Fruit fly (Drosophila melanogaster) whole organism, embryonic: Measurements from ENCODE around the gene COX7B.

Experiments
- Atf-2 ChIP-seq: fragments of 200-800 bp; sonication (Bioruptor generic); optimal IDR thresholded peaks from 2 replicates; lab custom pipeline; 2016; ENCODE audit warnings: missing biosample characterization, missing genetic modification characterization
- Atf3 ChIP-seq: fragments of 200-800 bp; sonication (Bioruptor generic); optimal IDR thresholded peaks from 3 replicates; lab custom pipeline; 2016; ENCODE audit warnings: missing biosample characterization, missing genetic modification characterization
- CG10267 ChIP-seq: fragments of 200-800 bp; sonication (Bioruptor generic); optimal IDR thresholded peaks from 2 replicates; lab custom pipeline; 2018; ENCODE audit warnings: missing biosample characterization, mild to moderate bottlenecking, missing genetic modification characterization, moderate library complexity
- CG11093 ChIP-seq: fragments of 200-800 bp; sonication (Bioruptor generic); IDR thresholded peaks from 3 replicates; pipeline ENCODE4 v1.3.6; 2022; ENCODE audit warnings: missing biosample characterization, missing genetic modification characterization
- CG12071 ChIP-seq: fragments of 200-800 bp; sonication (Bioruptor generic); optimal IDR thresholded peaks from 3 replicates; lab custom pipeline; 2018; ENCODE audit warnings: missing biosample characterization, mild to moderate bottlenecking, missing genetic modification characterization
- CG13296 ChIP-seq: fragments of 200-800 bp; sonication (Bioruptor generic); optimal IDR thresholded peaks from 3 replicates; lab custom pipeline; 2018; ENCODE audit warnings: missing biosample characterization, mild to moderate bottlenecking, missing genetic modification characterization
- CG15011 ChIP-seq: fragments of 200-800 bp; sonication (Bioruptor generic); optimal IDR thresholded peaks from 3 replicates; lab custom pipeline; 2018; ENCODE audit warnings: missing biosample characterization, mild to moderate bottlenecking, missing genetic modification characterization
- CG15601 ChIP-seq: fragments of 200-800 bp; sonication (Bioruptor generic); optimal IDR thresholded peaks from 3 replicates; lab custom pipeline; 2019; ENCODE audit warnings: missing biosample characterization, mild to moderate bottlenecking, missing genetic modification characterization, moderate library complexity
- CG1647 ChIP-seq: fragments of 200-800 bp; sonication (Bioruptor generic); optimal IDR thresholded peaks from 3 replicates; lab custom pipeline; 2016; ENCODE audit warnings: missing biosample characterization, missing genetic modification characterization
- CG16813 ChIP-seq: fragments of 200-800 bp; sonication (Bioruptor generic); IDR thresholded peaks from 3 replicates; pipeline ENCODE4 v1.3.6; 2022; ENCODE audit warnings: missing biosample characterization, missing genetic modification characterization; ENCODE audit not compliant: partially characterized antibody
- CG17328 ChIP-seq: fragments of 200-800 bp; sonication (Bioruptor generic); IDR thresholded peaks from 2 replicates; pipeline ENCODE4 v1.3.6; 2022; ENCODE audit warnings: missing biosample characterization, missing genetic modification characterization
- CG1832 ChIP-seq: fragments of 200-800 bp; sonication (Bioruptor generic); optimal IDR thresholded peaks from 2 replicates; lab custom pipeline; 2017; ENCODE audit warnings: missing biosample characterization, mild to moderate bottlenecking, missing genetic modification characterization, inconsistent platforms
- CG2202 ChIP-seq: fragments of 200-800 bp; sonication (Bioruptor generic); optimal IDR thresholded peaks from 2 replicates; lab custom pipeline; 2018; ENCODE audit warnings: missing biosample characterization, mild to moderate bottlenecking, missing genetic modification characterization
- CG2875 ChIP-seq: fragments of 200-800 bp; sonication (Bioruptor generic); optimal IDR thresholded peaks from 2 replicates; lab custom pipeline; 2017; ENCODE audit warnings: missing biosample characterization, mild to moderate bottlenecking, missing genetic modification characterization, missing genetic modification reagents
- CG3407 ChIP-seq: fragments of 200-800 bp; sonication (Bioruptor generic); optimal IDR thresholded peaks from 2 replicates; lab custom pipeline; 2018; ENCODE audit warnings: missing biosample characterization, mild to moderate bottlenecking, missing genetic modification characterization
- CG3847 ChIP-seq: fragments of 200-800 bp; sonication (Bioruptor generic); IDR thresholded peaks from 2 replicates; pipeline ENCODE4 v1.3.6; 2022; ENCODE audit warnings: missing biosample characterization, missing genetic modification characterization
- CG5953 ChIP-seq: fragments of 200-800 bp; sonication (Bioruptor generic); IDR thresholded peaks from 2 replicates; pipeline ENCODE4 v1.3.6; 2022; ENCODE audit warnings: missing biosample characterization, missing genetic modification characterization
- CG6854 ChIP-seq: fragments of 200-800 bp; sonication (Bioruptor generic); optimal IDR thresholded peaks from 3 replicates; lab custom pipeline; 2017; ENCODE audit warnings: missing biosample characterization, mild to moderate bottlenecking, missing genetic modification characterization
- CG7745 ChIP-seq: fragments of 200-800 bp; sonication (Bioruptor generic); optimal IDR thresholded peaks from 2 replicates; lab custom pipeline; 2018; ENCODE audit warnings: missing biosample characterization, mild to moderate bottlenecking, missing genetic modification characterization, moderate library complexity
- CG7963 ChIP-seq: fragments of 200-800 bp; sonication (Bioruptor generic); IDR thresholded peaks from 3 replicates; pipeline ENCODE4 v1.3.6; 2022; ENCODE audit warnings: missing biosample characterization, missing genetic modification characterization; ENCODE audit not compliant: partially characterized antibody
- CG8089 ChIP-seq: fragments of 200-800 bp; sonication (Bioruptor generic); optimal IDR thresholded peaks from 3 replicates; lab custom pipeline; 2016; ENCODE audit warnings: missing biosample characterization, missing genetic modification characterization
- CG8388 ChIP-seq: fragments of 200-800 bp; sonication (Bioruptor generic); optimal IDR thresholded peaks from 2 replicates; lab custom pipeline; 2019; ENCODE audit warnings: missing biosample characterization, mild to moderate bottlenecking, missing genetic modification characterization, moderate library complexity
- Drgx ChIP-seq: fragments of 200-800 bp; sonication (Bioruptor generic); IDR thresholded peaks from 2 replicates; pipeline ENCODE4 v1.3.6; 2022; ENCODE audit warnings: missing biosample characterization, missing genetic modification characterization
- Elba2 ChIP-seq: fragments of 200-800 bp; sonication (Bioruptor generic); optimal IDR thresholded peaks from 3 replicates; lab custom pipeline; 2016; ENCODE audit warnings: missing biosample characterization, missing genetic modification characterization
- Gug ChIP-seq: fragments of 200-800 bp; sonication (Bioruptor generic); IDR thresholded peaks from 4 replicates; pipeline ENCODE4 v1.3.6; 2022; ENCODE audit warnings: missing biosample characterization, missing genetic modification characterization
- HHEX ChIP-seq: fragments of 200-800 bp; sonication (Bioruptor generic); optimal IDR thresholded peaks from 3 replicates; lab custom pipeline; 2017; ENCODE audit warnings: missing biosample characterization, mild to moderate bottlenecking, missing genetic modification characterization, missing genetic modification reagents
- Lhr ChIP-seq: fragments of 200-800 bp; sonication (Bioruptor generic); optimal IDR thresholded peaks from 3 replicates; lab custom pipeline; 2017; ENCODE audit warnings: mild to moderate bottlenecking, missing biosample characterization, missing genetic modification reagents, missing genetic modification characterization
- Xrp1 ChIP-seq: fragments of 200-800 bp; sonication (Bioruptor generic); IDR thresholded peaks from 2 replicates; pipeline ENCODE4 v1.3.6; 2022; ENCODE audit warnings: missing biosample characterization, missing genetic modification characterization
- ac ChIP-seq: fragments of 200-800 bp; sonication (Bioruptor generic); optimal IDR thresholded peaks from 3 replicates; lab custom pipeline; 2017; ENCODE audit warnings: missing biosample characterization, mild to moderate bottlenecking, missing genetic modification characterization
- bigmax ChIP-seq: fragments of 200-800 bp; sonication (Bioruptor generic); optimal IDR thresholded peaks from 2 replicates; lab custom pipeline; 2018; ENCODE audit warnings: missing biosample characterization, mild to moderate bottlenecking, missing genetic modification characterization
- br ChIP-seq: fragments of >200 bp; optimal IDR thresholded peaks from 2 replicates; lab custom pipeline; 2017
- cg ChIP-seq: fragments of 200-800 bp; sonication (Bioruptor generic); optimal IDR thresholded peaks from 3 replicates; lab custom pipeline; 2019; ENCODE audit warnings: missing biosample characterization, mild to moderate bottlenecking, missing genetic modification characterization, moderate library complexity
- crc ChIP-seq: fragments of 200-800 bp; sonication (Bioruptor generic); optimal IDR thresholded peaks from 2 replicates; lab custom pipeline; 2016; ENCODE audit warnings: missing biosample characterization, missing genetic modification characterization
- fu2 ChIP-seq: fragments of 200-800 bp; sonication (Bioruptor generic); optimal IDR thresholded peaks from 2 replicates; lab custom pipeline; 2016; ENCODE audit warnings: missing biosample characterization, missing genetic modification characterization
- hbn ChIP-seq: fragments of 200-800 bp; sonication (Bioruptor generic); IDR thresholded peaks from 2 replicates; pipeline ENCODE4 v1.3.6; 2022; ENCODE audit warnings: missing biosample characterization, missing genetic modification characterization; ENCODE audit not compliant: partially characterized antibody
- jigr1 ChIP-seq: fragments of 200-800 bp; sonication (Bioruptor generic); IDR thresholded peaks from 3 replicates; pipeline ENCODE4 v1.3.6; 2022; ENCODE audit warnings: missing biosample characterization, missing genetic modification characterization
- lbe ChIP-seq: fragments of 200-800 bp; sonication (Bioruptor generic); optimal IDR thresholded peaks from 2 replicates; lab custom pipeline; 2016; ENCODE audit warnings: missing biosample characterization, mild to moderate bottlenecking, missing genetic modification characterization
- otp ChIP-seq: fragments of 200-800 bp; sonication (Bioruptor generic); IDR thresholded peaks from 3 replicates; pipeline ENCODE4, ENCODE4 v1.3.6; 2022; ENCODE audit warnings: missing biosample characterization, missing genetic modification characterization
- pzg ChIP-seq: fragments of 200-800 bp; sonication (Bioruptor generic); optimal IDR thresholded peaks from 3 replicates; lab custom pipeline; 2018; ENCODE audit warnings: missing biosample characterization, mild to moderate bottlenecking, missing genetic modification characterization, moderate library complexity
- ranshi ChIP-seq: fragments of 200-800 bp; sonication (Bioruptor generic); IDR thresholded peaks from 2 replicates; pipeline ENCODE4 v1.3.6; 2022; ENCODE audit warnings: missing biosample characterization, missing genetic modification characterization
- run ChIP-seq: fragments of 200-800 bp; sonication (Bioruptor generic); optimal IDR thresholded peaks from 3 replicates; lab custom pipeline; 2018; ENCODE audit warnings: missing biosample characterization, mild to moderate bottlenecking, missing genetic modification characterization
- schlank ChIP-seq: fragments of 200-800 bp; sonication (Bioruptor generic); optimal IDR thresholded peaks from 2 replicates; lab custom pipeline; 2018; ENCODE audit warnings: missing biosample characterization, mild to moderate bottlenecking, missing genetic modification characterization
- sd ChIP-seq: fragments of 200-800 bp; sonication (Bioruptor generic); optimal IDR thresholded peaks from 3 replicates; lab custom pipeline; 2018; ENCODE audit warnings: missing biosample characterization, mild to moderate bottlenecking, missing genetic modification characterization, moderate library complexity
- stwl ChIP-seq: fragments of 200-800 bp; sonication (Bioruptor generic); optimal IDR thresholded peaks from 3 replicates; lab custom pipeline; 2018; ENCODE audit warnings: missing biosample characterization, mild to moderate bottlenecking, missing genetic modification characterization, moderate library complexity
- tin ChIP-seq: fragments of 200-800 bp; sonication (Bioruptor generic); optimal IDR thresholded peaks from 3 replicates; lab custom pipeline; 2016; ENCODE audit warnings: missing biosample characterization, missing genetic modification characterization
- zfh2 ChIP-seq: fragments of 200-800 bp; sonication (Bioruptor generic); optimal IDR thresholded peaks from 2 replicates; lab custom pipeline; 2016; ENCODE audit warnings: missing biosample characterization, missing genetic modification characterization

Gene COX7B

dm6 chr3L:17433555-17433954 is 8.3 kb downstream of the COX7B start, which contains the start of the genes Coq4 and CG32176 (continued):
- peak; percentile 98 for TF ChIP-seq otp
- peak; percentile 99 for TF ChIP-seq Gug (GFP tag; lab: Robert Waterston, UW)
- peak; percentile 98 for TF ChIP-seq CG1647 (GFP tag; lab: Kevin White, UChicago)
- TF ChIP-seq CG3407 (GFP tag; lab: Kevin White, UChicago): peak; percentile 93
- peak; percentile 96 for TF ChIP-seq HHEX (GFP tag; lab: Kevin White, UChicago)
- peak; percentile 96 for TF ChIP-seq CG11093 (GFP tag; lab: Robert Waterston, UW)
- TF ChIP-seq sd (tag; lab: Kevin White, UChicago): peak; percentile 88
- peak; percentile 97 for TF ChIP-seq CG8089 (GFP tag; lab: Kevin White, UChicago)
- peak; percentile 88 for TF ChIP-seq CG6854 (GFP tag; lab: Kevin White, UChicago)
- TF ChIP-seq CG15601 (tag; lab: Kevin White, UChicago): peak; percentile 94
- TF ChIP-seq bigmax (GFP tag; lab: Kevin White, UChicago): peak; percentile 62
- peak; percentile 91 for TF ChIP-seq Lhr (GFP tag; lab: Kevin White, UChicago)
- peak; percentile 93 for TF ChIP-seq CG2875 (GFP tag; lab: Kevin White, UChicago)
- TF ChIP-seq hbn (GFP tag; lab: Robert Waterston, UW): 0 out of 2 replicates have a peak, but pooled peaks have one; percentile 39
- peak; percentile 99 for TF ChIP-seq Xrp1 (GFP tag; lab: Robert Waterston, UW)
- TF ChIP-seq CG1832 (GFP tag; lab: Kevin White, UChicago): no peak
- no peak for TF ChIP-seq cg
- peak; percentile 88 for TF ChIP-seq CG15011 (GFP tag; lab: Kevin White, UChicago)
- TF ChIP-seq CG5953 (GFP tag; lab: Robert Waterston, UW): peak; percentile 96
- TF ChIP-seq CG10267 (tag; lab: Kevin White, UChicago): peak; percentile 91
- peak; percentile 88 for TF ChIP-seq ac (GFP tag; lab: Kevin White, UChicago)
- peak; percentile 98 for TF ChIP-seq Atf-2 (GFP tag; lab: Kevin White, UChicago)
- peak; percentile 97 for TF ChIP-seq CG8388 (GFP tag; lab: Kevin White, UChicago)
- peak; percentile 80 for TF ChIP-seq CG7963 (GFP tag; lab: Robert Waterston, UW)
- TF ChIP-seq Drgx (GFP tag; lab: Robert Waterston, UW): peak; percentile 96
- TF ChIP-seq CG3847 (GFP tag; lab: Robert Waterston, UW): peak; percentile 98
- peak; percentile 91 for TF ChIP-seq Elba2 (GFP tag; lab: Kevin White, UChicago)
- peak; percentile 97 for TF ChIP-seq fu2 (GFP tag; lab: Kevin White, UChicago)
- TF ChIP-seq lbe (GFP tag; lab: Kevin White, UChicago): peak; percentile 96
- TF ChIP-seq schlank (tag; lab: Kevin White, UChicago): peak; percentile 97
- peak; percentile 97 for TF ChIP-seq CG17328 (GFP tag; lab: Robert Waterston, UW)
- TF ChIP-seq CG13296: peak; percentile 95
- peak; percentile 99 for TF ChIP-seq tin
- no peak for TF ChIP-seq br
- peak; percentile 56 for TF ChIP-seq CG7745 (tag; lab: Kevin White, UChicago)
- TF ChIP-seq CG12071 (GFP tag; lab: Kevin White, UChicago): peak; percentile 97
- peak; percentile 98 for TF ChIP-seq crc (GFP tag; lab: Kevin White, UChicago)
- peak; percentile 78 for TF ChIP-seq stwl (tag; lab: Kevin White, UChicago)
- TF ChIP-seq jigr1 (GFP tag; lab: Robert Waterston, UW): peak; percentile 93
- peak; percentile 69 for TF ChIP-seq CG16813
- peak; percentile 99 for TF ChIP-seq zfh2 (GFP tag; lab: Kevin White, UChicago)
- peak; percentile 98 for TF ChIP-seq ranshi (GFP tag; lab: Robert Waterston, UW)
- peak; percentile 98 for TF ChIP-seq Atf3 (GFP tag; lab: Kevin White, UChicago)
- TF ChIP-seq pzg (GFP tag; lab: Kevin White, UChicago): peak; percentile 69
- peak; percentile 92 for TF ChIP-seq run (tag; lab: Kevin White, UChicago)
- peak; percentile 95 for TF ChIP-seq CG2202 (tag; lab: Kevin White, UChicago)
